Worm (Caenorhabditis elegans) whole organism, L1 larva: ENCODE results near the gene H41C03.2.

Experiments
- C04F5.9 ChIP-seq: sonication (generic microtip); optimal IDR thresholded peaks from 2 replicates; lab custom pipeline; 2016; ENCODE audit warnings: missing genetic modification characterization, missing compliant biosample characterization
- aha-1 ChIP-seq: fragments of 150-350 bp; optimal IDR thresholded peaks from 2 replicates; lab custom pipeline; 2014; ENCODE audit warnings: missing biosample characterization, missing genetic modification characterization
- ama-1 ChIP-seq: fragments of 150-350 bp; optimal IDR thresholded peaks from 2 replicates; lab custom pipeline; 2014
- blmp-1 ChIP-seq: fragments of 150-350 bp; optimal IDR thresholded peaks from 2 replicates; lab custom pipeline; 2014; ENCODE audit warnings: missing biosample characterization, missing genetic modification characterization
- ceh-82 ChIP-seq, 3 experiments: fragments of 150-350 bp in 1 of 3; sonication (generic microtip) in 2 of 3; optimal IDR thresholded peaks; 2 replicates each; lab custom pipeline; 2014 to 2017; ENCODE audit warnings: missing biosample characterization in 3 of 3, missing genetic modification characterization in 3 of 3
- ceh-88 ChIP-seq: fragments of 200-800 bp; sonication (Bioruptor generic); IDR thresholded peaks from 2 replicates; pipeline ENCODE4 v1.3.6; 2022; ENCODE audit warnings: missing genetic modification characterization, missing compliant biosample characterization
- efl-1 ChIP-seq, 4 experiments: fragments of 150-350 bp; optimal IDR thresholded peaks in 3 of 4; peaks in 1 of 4; 1 replicate in 1 of 4; 2 replicates in 3 of 4; lab custom pipeline; 2014; ENCODE audit warnings: missing biosample characterization in 2 of 4, missing genetic modification characterization in 2 of 4, missing genetic modification reagents in 2 of 4
- efl-3 ChIP-seq: fragments of 200-800 bp; sonication (Bioruptor generic); optimal IDR thresholded peaks from 2 replicates; lab custom pipeline; 2018; ENCODE audit warnings: mild to moderate bottlenecking, missing genetic modification characterization, missing compliant biosample characterization
- egl-27 ChIP-seq, 2 experiments: fragments of 150-350 bp in 1 of 2; sonication (generic microtip); optimal IDR thresholded peaks; 3 replicates each; lab custom pipeline; 2017 to 2018; ENCODE audit warnings: missing biosample characterization in 2 of 2, missing genetic modification characterization in 2 of 2, missing genetic modification reagents in 2 of 2
- elt-2 ChIP-seq: sonication (generic microtip); optimal IDR thresholded peaks from 2 replicates; lab custom pipeline; 2016; ENCODE audit warnings: missing genetic modification characterization, mild to moderate bottlenecking, inconsistent platforms, missing compliant biosample characterization, missing genetic modification reagents
- fkh-10 ChIP-seq: sonication (generic microtip); optimal IDR thresholded peaks from 2 replicates; lab custom pipeline; 2017; ENCODE audit warnings: missing biosample characterization, missing genetic modification reagents, missing genetic modification characterization
- fos-1 ChIP-seq: fragments of 150-350 bp; optimal IDR thresholded peaks from 2 replicates; lab custom pipeline; 2014; ENCODE audit warnings: missing biosample characterization, missing genetic modification characterization
- grh-1 ChIP-seq: fragments of 200-800 bp; sonication (Bioruptor generic); IDR thresholded peaks from 2 replicates; pipeline ENCODE4 v1.3.6; 2022; ENCODE audit warnings: missing genetic modification reagents, missing genetic modification characterization, missing compliant biosample characterization
- hlh-17 ChIP-seq: fragments of 200-800 bp; sonication (Bioruptor generic); optimal IDR thresholded peaks from 2 replicates; lab custom pipeline; 2018; ENCODE audit warnings: missing genetic modification characterization, mild to moderate bottlenecking, missing compliant biosample characterization, moderate library complexity, borderline replicate concordance
- hlh-4 ChIP-seq: sonication (generic microtip); optimal IDR thresholded peaks from 2 replicates; lab custom pipeline; 2016; ENCODE audit warnings: mild to moderate bottlenecking, missing genetic modification characterization, missing compliant biosample characterization
- irx-1 ChIP-seq: sonication (generic microtip); optimal IDR thresholded peaks from 2 replicates; lab custom pipeline; 2016; ENCODE audit warnings: missing genetic modification characterization, missing compliant biosample characterization
- lin-13 ChIP-seq: fragments of 150-350 bp; optimal IDR thresholded peaks from 2 replicates; lab custom pipeline; 2014; ENCODE audit warnings: missing biosample characterization, missing genetic modification reagents, missing genetic modification characterization
- lin-14 ChIP-seq: fragments of 200-800 bp; sonication (Bioruptor generic); optimal IDR thresholded peaks from 2 replicates; lab custom pipeline; 2018; ENCODE audit warnings: mild to moderate bottlenecking, missing genetic modification characterization, moderate library complexity, missing compliant biosample characterization
- lin-15B ChIP-seq: fragments of 150-350 bp; sonication (generic microtip); optimal IDR thresholded peaks from 3 replicates; lab custom pipeline; 2014; ENCODE audit warnings: missing biosample characterization, missing genetic modification characterization
- lin-35 ChIP-seq, 2 experiments: fragments of 150-350 bp; optimal IDR thresholded peaks; 2 replicates each; lab custom pipeline; 2014; ENCODE audit warnings: missing biosample characterization in 2 of 2, missing genetic modification characterization in 2 of 2, missing genetic modification reagents in 2 of 2
- lin-39 ChIP-seq: fragments of 150-350 bp; optimal IDR thresholded peaks from 2 replicates; lab custom pipeline; 2014; ENCODE audit warnings: missing biosample characterization, missing genetic modification reagents, missing genetic modification characterization
- lir-3 ChIP-seq: sonication (generic microtip); optimal IDR thresholded peaks from 2 replicates; lab custom pipeline; 2016; ENCODE audit warnings: mild to moderate bottlenecking, missing genetic modification characterization, moderate library complexity, missing compliant biosample characterization; ENCODE audit not compliant: poor library complexity
- mef-2 ChIP-seq: fragments of 150-350 bp; optimal IDR thresholded peaks from 2 replicates; lab custom pipeline; 2014; ENCODE audit warnings: missing biosample characterization, missing genetic modification characterization
- mep-1 ChIP-seq: fragments of 150-350 bp; optimal IDR thresholded peaks from 2 replicates; lab custom pipeline; 2014; ENCODE audit warnings: missing biosample characterization, missing genetic modification characterization
- nhr-11 ChIP-seq: fragments of 150-350 bp; optimal IDR thresholded peaks from 2 replicates; lab custom pipeline; 2014; ENCODE audit warnings: missing biosample characterization, missing genetic modification characterization
- nhr-12 ChIP-seq: sonication (generic microtip); optimal IDR thresholded peaks from 2 replicates; lab custom pipeline; 2017; ENCODE audit warnings: missing biosample characterization, missing genetic modification characterization
- nhr-19 ChIP-seq: fragments of 200-800 bp; sonication (Bioruptor generic); conservative IDR thresholded peaks from 2 replicates; pipeline ENCODE4 v1.3.6; 2022; ENCODE audit warnings: missing genetic modification characterization, missing compliant biosample characterization
- nhr-20 ChIP-seq: sonication (generic microtip); optimal IDR thresholded peaks from 2 replicates; lab custom pipeline; 2016; ENCODE audit warnings: mild to moderate bottlenecking, missing genetic modification characterization, missing compliant biosample characterization
- nhr-237 ChIP-seq: fragments of 150-350 bp; optimal IDR thresholded peaks from 2 replicates; lab custom pipeline; 2014; ENCODE audit warnings: missing biosample characterization, missing genetic modification characterization
- nhr-28 ChIP-seq: fragments of 150-350 bp; optimal IDR thresholded peaks from 2 replicates; lab custom pipeline; 2014; ENCODE audit warnings: missing biosample characterization, missing genetic modification characterization
- nhr-47 ChIP-seq: sonication (generic microtip); optimal IDR thresholded peaks from 2 replicates; lab custom pipeline; 2016; ENCODE audit warnings: mild to moderate bottlenecking, missing genetic modification characterization, moderate library complexity, missing compliant biosample characterization
- nhr-76 ChIP-seq: sonication (generic microtip); optimal IDR thresholded peaks from 2 replicates; lab custom pipeline; 2017; ENCODE audit warnings: missing biosample characterization, missing genetic modification characterization
- nhr-77 ChIP-seq: fragments of 150-350 bp; optimal IDR thresholded peaks from 2 replicates; lab custom pipeline; 2014; ENCODE audit warnings: missing biosample characterization, missing genetic modification characterization
- nhr-84 ChIP-seq: sonication (generic microtip); optimal IDR thresholded peaks from 2 replicates; lab custom pipeline; 2017; ENCODE audit warnings: missing biosample characterization, missing genetic modification characterization
- nhr-85 ChIP-seq: sonication (generic microtip); peaks from one replicate; lab custom pipeline; 2016; ENCODE audit warnings: missing genetic modification characterization, inconsistent platforms, missing compliant biosample characterization
- nhr-90 ChIP-seq: sonication (generic microtip); optimal IDR thresholded peaks from 2 replicates; lab custom pipeline; 2016; ENCODE audit warnings: mild to moderate bottlenecking, missing genetic modification characterization, missing compliant biosample characterization; ENCODE audit not compliant: poor library complexity
- pqm-1 ChIP-seq: sonication (generic microtip); optimal IDR thresholded peaks from 3 replicates; lab custom pipeline; 2017; ENCODE audit warnings: missing biosample characterization, missing genetic modification characterization
- rnt-1 ChIP-seq: sonication (generic microtip); optimal IDR thresholded peaks from 2 replicates; lab custom pipeline; 2016; ENCODE audit warnings: mild to moderate bottlenecking, missing genetic modification characterization, moderate library complexity, missing compliant biosample characterization
- skn-1 ChIP-seq: fragments of 150-350 bp; optimal IDR thresholded peaks from 2 replicates; lab custom pipeline; 2014; ENCODE audit warnings: missing biosample characterization, missing genetic modification characterization
- snpc-4 ChIP-seq: fragments of 150-350 bp; optimal IDR thresholded peaks from 2 replicates; lab custom pipeline; 2014; ENCODE audit warnings: missing biosample characterization, missing genetic modification characterization
- snu-23 ChIP-seq: sonication (generic microtip); optimal IDR thresholded peaks from 2 replicates; lab custom pipeline; 2016; ENCODE audit warnings: missing genetic modification characterization, missing compliant biosample characterization
- sox-4 ChIP-seq: sonication (generic microtip); optimal IDR thresholded peaks from 2 replicates; lab custom pipeline; 2016; ENCODE audit warnings: missing genetic modification characterization, missing compliant biosample characterization
- swsn-7 ChIP-seq: sonication (generic microtip); optimal IDR thresholded peaks from 2 replicates; lab custom pipeline; 2016; ENCODE audit warnings: missing genetic modification characterization, missing compliant biosample characterization
- tbx-2 ChIP-seq: sonication (generic microtip); optimal IDR thresholded peaks from 2 replicates; lab custom pipeline; 2016; ENCODE audit warnings: missing genetic modification characterization, missing compliant biosample characterization
- unc-30 ChIP-seq: sonication (generic microtip); optimal IDR thresholded peaks from 2 replicates; lab custom pipeline; 2017; ENCODE audit warnings: missing biosample characterization, missing genetic modification characterization
- xbp-1 ChIP-seq: sonication (generic microtip); optimal IDR thresholded peaks from 2 replicates; lab custom pipeline; 2016; ENCODE audit warnings: missing genetic modification characterization, missing compliant biosample characterization
- zip-4 ChIP-seq: fragments of 200-800 bp; sonication (Bioruptor generic); optimal IDR thresholded peaks from 2 replicates; lab custom pipeline; 2018; ENCODE audit warnings: mild to moderate bottlenecking, missing genetic modification characterization, moderate library complexity, missing compliant biosample characterization
- ztf-4 ChIP-seq: fragments of 150-350 bp; optimal IDR thresholded peaks from 2 replicates; lab custom pipeline; 2014; ENCODE audit warnings: missing biosample characterization, missing genetic modification characterization

The H41C03.2 gene

ce11 chrII:5846181-5846580 lies 5.7 kb downstream of the H41C03.2 start:
- TF ChIP-seq unc-30 (tag; lab: Kevin White, UChicago) (no peak), blmp-1 (no peak), nhr-28 (tag; lab: Kevin White, UChicago) (no peak), elt-2 (tag; lab: Kevin White, UChicago) (peak; percentile 22), sox-4 (no peak), ama-1 (lab: Kevin White, UChicago) (no peak), ceh-88 (GFP tag; lab: Robert Waterston, UW) (no peak), nhr-84 (no peak), rnt-1 (tag; lab: Kevin White, UChicago) (no peak), xbp-1 (tag; lab: Kevin White, UChicago) (no peak), efl-1 (optimal IDR thresholded peaks at IDR 0.05; lab: Kevin White, UChicago) (no peak), efl-1 (GFP tag; optimal IDR thresholded peaks at IDR 0.05 in 1 of 2; lab: Kevin White, UChicago) (peak in 1 of 2 experiments; percentile 27), hlh-4 (tag; lab: Kevin White, UChicago) (no peak), ceh-82 (tag; optimal IDR thresholded peaks at IDR 0.05; lab: Kevin White, UChicago) (no peak), tbx-2 (tag; lab: Kevin White, UChicago) (no peak), fkh-10 (no peak), aha-1 (no peak), nhr-20 (tag; lab: Kevin White, UChicago) (no peak)

ce11 chrII:5845441-5845840 lies 6.5 kb downstream of the H41C03.2 start, which contains the start of the genes ZK1248.17 and H41C03.3:
TSS of gene ZK1248.17 (minus strand) at chrII:5845541.
TSS of gene H41C03.3 (plus strand) at chrII:5845777.
- TF ChIP-seq nhr-19 (no peak), lir-3 (tag; lab: Kevin White, UChicago) (no peak), lin-15B (tag; lab: Kevin White, UChicago) (no peak), skn-1 (tag; lab: Kevin White, UChicago) (no peak), nhr-77 (no peak), zip-4 (no peak), efl-3 (GFP tag; lab: Kevin White, UChicago) (no peak), C04F5.9 (no peak), swsn-7 (tag; lab: Kevin White, UChicago) (no peak), nhr-47 (tag; lab: Kevin White, UChicago) (no peak)

DNA sequence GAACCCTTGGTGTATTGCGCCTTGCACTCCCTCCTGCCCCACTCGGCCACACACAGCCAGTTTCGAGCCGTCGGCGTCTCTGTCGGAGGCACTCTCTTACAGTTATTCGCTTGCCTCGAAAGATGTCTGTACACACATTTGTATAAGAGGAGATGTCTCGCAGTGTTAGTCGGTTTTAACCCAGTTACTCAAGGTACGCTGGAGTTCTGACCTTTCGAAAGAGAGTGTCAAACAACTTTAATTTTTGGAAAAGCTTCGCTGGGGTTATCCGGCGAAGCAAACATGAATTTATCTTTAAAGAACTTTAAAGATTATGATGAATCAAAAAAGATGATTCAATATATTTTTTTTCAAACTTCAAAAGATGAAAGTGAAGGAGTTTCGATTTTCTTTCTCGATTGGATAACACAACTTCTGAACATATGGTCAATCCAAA lies 7.2 kb downstream of the H41C03.2 start:
- TF ChIP-seq nhr-237 (tag; lab: Kevin White, UChicago) (peak; percentile 98), lin-39 (tag; lab: Kevin White, UChicago) (peak; percentile 99), mep-1 (peak; percentile 99), grh-1 (GFP tag; lab: Robert Waterston, UW) (peak; percentile 99), mef-2 (peak; percentile 93), lir-3 (tag; lab: Kevin White, UChicago) (peak; percentile 96), lin-35 (GFP tag; optimal IDR thresholded peaks at IDR 0.05; lab: Kevin White, UChicago) (peak; percentile 89 to 95), blmp-1 (peak; percentile 89), nhr-11 (tag; lab: Kevin White, UChicago) (peak; percentile 98), unc-30 (tag; lab: Kevin White, UChicago) (peak; percentile 82), efl-3 (GFP tag; lab: Kevin White, UChicago) (peak; percentile 90), snu-23 (GFP tag; lab: Kevin White, UChicago) (peak; percentile 100), nhr-90 (peak; percentile 100), elt-2 (tag; lab: Kevin White, UChicago) (peak; percentile 100), ztf-4 (tag; lab: Kevin White, UChicago) (peak; percentile 98), lin-15B (tag; lab: Kevin White, UChicago) (peak; percentile 74), hlh-17 (GFP tag; lab: Kevin White, UChicago) (peak; percentile 49), lin-13 (GFP tag; lab: Kevin White, UChicago) (peak; percentile 97), rnt-1 (tag; lab: Kevin White, UChicago) (peak; percentile 98), snpc-4 (tag; lab: Kevin White, UChicago) (peak; percentile 100), nhr-76 (tag; lab: Kevin White, UChicago) (peak; percentile 80), fos-1 (peak; percentile 98), xbp-1 (tag; lab: Kevin White, UChicago) (peak; percentile 99), fkh-10 (peak; percentile 99), egl-27 (tag; optimal IDR thresholded peaks at IDR 0.05; lab: Kevin White, UChicago) (peak; percentile 86 to 97), nhr-12 (peak; percentile 80), nhr-28 (tag; lab: Kevin White, UChicago) (peak; percentile 77), nhr-85 (tag; lab: Kevin White, UChicago) (peak; percentile 100), swsn-7 (tag; lab: Kevin White, UChicago) (peak; percentile 100), pqm-1 (tag; lab: Kevin White, UChicago) (peak; percentile 76), nhr-19 (peak; percentile 99), lin-14 (GFP tag; lab: Kevin White, UChicago) (peak; percentile 99), irx-1 (peak; percentile 100), nhr-20 (tag; lab: Kevin White, UChicago) (peak; percentile 100), ceh-82 (tag; optimal IDR thresholded peaks at IDR 0.05; lab: Kevin White, UChicago) (peak; percentile 95 to 98 (median 98))
